Fruit fly (Drosophila melanogaster) whole organism, embryonic: ENCODE measurements around the gene CG46467.

Experiments
- CG10147 ChIP-seq: fragments of 200-800 bp; sonication (Bioruptor generic); optimal IDR thresholded peaks from 2 replicates; lab custom pipeline; 2019; ENCODE audit warnings: missing biosample characterization, mild to moderate bottlenecking, missing genetic modification characterization, moderate library complexity
- CG12104 ChIP-seq: fragments of 200-800 bp; sonication (Bioruptor generic); optimal IDR thresholded peaks from 3 replicates; lab custom pipeline; 2016; ENCODE audit warnings: missing biosample characterization, missing genetic modification characterization
- CG12391 ChIP-seq: fragments of 200-800 bp; sonication (Bioruptor generic); optimal IDR thresholded peaks from 3 replicates; lab custom pipeline; 2018; ENCODE audit warnings: missing biosample characterization, mild to moderate bottlenecking, missing genetic modification characterization, moderate library complexity
- CG13424 ChIP-seq: fragments of 200-800 bp; sonication (Bioruptor generic); optimal IDR thresholded peaks from 2 replicates; lab custom pipeline; 2019; ENCODE audit warnings: missing biosample characterization, mild to moderate bottlenecking, missing genetic modification characterization, moderate library complexity
- CG1529 ChIP-seq: fragments of 200-800 bp; sonication (Bioruptor generic); optimal IDR thresholded peaks from 3 replicates; lab custom pipeline; 2018; ENCODE audit warnings: missing biosample characterization, missing genetic modification characterization
- CG18011 ChIP-seq: fragments of 200-800 bp; sonication (Bioruptor generic); optimal IDR thresholded peaks from 2 replicates; lab custom pipeline; 2017; ENCODE audit warnings: missing biosample characterization, missing genetic modification characterization, mild to moderate bottlenecking, moderate library complexity, missing genotype
- CG1832 ChIP-seq: fragments of 200-800 bp; sonication (Bioruptor generic); optimal IDR thresholded peaks from 2 replicates; lab custom pipeline; 2017; ENCODE audit warnings: missing biosample characterization, mild to moderate bottlenecking, missing genetic modification characterization, inconsistent platforms
- CG18599 ChIP-seq: fragments of 200-800 bp; sonication (Bioruptor generic); optimal IDR thresholded peaks from 3 replicates; lab custom pipeline; 2017; ENCODE audit warnings: missing biosample characterization, missing genetic modification characterization, mild to moderate bottlenecking, moderate library complexity, missing genetic modification reagents
- CG2199 ChIP-seq: fragments of 200-800 bp; sonication (Bioruptor generic); IDR thresholded peaks from 3 replicates; pipeline ENCODE4 v1.3.6; 2022; ENCODE audit warnings: missing biosample characterization, missing genetic modification characterization
- CG2202 ChIP-seq: fragments of 200-800 bp; sonication (Bioruptor generic); optimal IDR thresholded peaks from 2 replicates; lab custom pipeline; 2018; ENCODE audit warnings: missing biosample characterization, mild to moderate bottlenecking, missing genetic modification characterization
- CG30020 ChIP-seq: fragments of 200-800 bp; optimal IDR thresholded peaks from 2 replicates; lab custom pipeline; 2019; ENCODE audit warnings: missing biosample characterization, mild to moderate bottlenecking, missing genetic modification characterization, moderate library complexity
- CG3065 ChIP-seq: fragments of 200-800 bp; sonication (Bioruptor generic); optimal IDR thresholded peaks from 2 replicates; lab custom pipeline; 2016; ENCODE audit warnings: missing biosample characterization, missing genetic modification characterization
- CG3281 ChIP-seq: fragments of 200-800 bp; sonication (Bioruptor generic); optimal IDR thresholded peaks from 3 replicates; lab custom pipeline; 2017; ENCODE audit warnings: missing biosample characterization, mild to moderate bottlenecking, missing genetic modification characterization
- CG33213 ChIP-seq: fragments of 200-800 bp; sonication (Bioruptor generic); optimal IDR thresholded peaks from 3 replicates; lab custom pipeline; 2016; ENCODE audit warnings: missing biosample characterization, missing genetic modification characterization
- CG42726 ChIP-seq: fragments of 200-800 bp; sonication (Bioruptor generic); IDR thresholded peaks from 2 replicates; pipeline ENCODE4 v1.3.6; 2022; ENCODE audit warnings: missing biosample characterization, missing genetic modification characterization; ENCODE audit not compliant: partially characterized antibody
- CG4404 ChIP-seq: fragments of 200-800 bp; sonication (Bioruptor generic); IDR thresholded peaks from 2 replicates; pipeline ENCODE4 v1.3.6; 2022; ENCODE audit warnings: missing biosample characterization, missing genetic modification characterization
- CG4730 ChIP-seq: fragments of 200-800 bp; sonication (Bioruptor generic); IDR thresholded peaks from 2 replicates; pipeline ENCODE4 v1.3.6; 2022; ENCODE audit warnings: missing biosample characterization, missing genetic modification characterization
- CG4820 ChIP-seq: fragments of 200-800 bp; sonication (Bioruptor generic); optimal IDR thresholded peaks from 3 replicates; lab custom pipeline; 2016; ENCODE audit warnings: missing biosample characterization, missing genetic modification characterization
- CG6683 ChIP-seq: fragments of 200-800 bp; sonication (Bioruptor generic); optimal IDR thresholded peaks from 2 replicates; lab custom pipeline; 2017; ENCODE audit warnings: missing biosample characterization, mild to moderate bottlenecking, missing genetic modification characterization, missing genetic modification reagents
- CG6791 ChIP-seq: fragments of 200-800 bp; sonication (Bioruptor generic); IDR thresholded peaks from 3 replicates; pipeline ENCODE4 v1.3.6; 2022; ENCODE audit warnings: missing biosample characterization, missing genetic modification characterization; ENCODE audit not compliant: partially characterized antibody
- CG7357 ChIP-seq: fragments of 200-800 bp; sonication (Bioruptor generic); IDR thresholded peaks from 3 replicates; pipeline ENCODE4 v1.3.6; 2022; ENCODE audit warnings: missing biosample characterization, missing genetic modification characterization
- CG7786 ChIP-seq: fragments of 200-800 bp; sonication (Bioruptor generic); optimal IDR thresholded peaks from 2 replicates; lab custom pipeline; 2016; ENCODE audit warnings: missing biosample characterization, missing genetic modification characterization
- CG9876 ChIP-seq: fragments of 200-800 bp; sonication (Bioruptor generic); optimal IDR thresholded peaks from 2 replicates; lab custom pipeline; 2016; ENCODE audit warnings: missing biosample characterization, missing genetic modification characterization
- Dad ChIP-seq: fragments of 200-800 bp; sonication (Bioruptor generic); optimal IDR thresholded peaks from 3 replicates; lab custom pipeline; 2016; ENCODE audit warnings: missing biosample characterization, missing genetic modification characterization
- Dbx ChIP-seq: fragments of 200-800 bp; sonication (Bioruptor generic); IDR thresholded peaks from 3 replicates; pipeline ENCODE4 v1.3.6; 2022; ENCODE audit warnings: missing biosample characterization, missing genetic modification characterization
- Ets65A ChIP-seq: fragments of 200-800 bp; sonication (Bioruptor generic); peaks from one replicate; lab custom pipeline; 2016; ENCODE audit warnings: missing biosample characterization, missing genetic modification characterization
- Fer1 ChIP-seq: fragments of 200-800 bp; sonication (Bioruptor generic); optimal IDR thresholded peaks from 2 replicates; lab custom pipeline; 2017; ENCODE audit warnings: missing biosample characterization, mild to moderate bottlenecking, missing genetic modification characterization
- Fer3 ChIP-seq: fragments of 200-800 bp; sonication (Bioruptor generic); optimal IDR thresholded peaks from 2 replicates; lab custom pipeline; 2018; ENCODE audit warnings: missing biosample characterization, mild to moderate bottlenecking, missing genetic modification characterization, moderate library complexity
- Hr51 ChIP-seq, 2 experiments: fragments of 200-800 bp; sonication (Bioruptor generic); optimal IDR thresholded peaks; 2 replicates in 1 of 2; 3 replicates in 1 of 2; lab custom pipeline; 2016 to 2018; ENCODE audit warnings: missing biosample characterization in 2 of 2, missing genetic modification characterization in 2 of 2, mild to moderate bottlenecking in 1 of 2, moderate library complexity in 1 of 2
- MESR4 ChIP-seq: fragments of 200-800 bp; sonication (Bioruptor generic); optimal IDR thresholded peaks from 2 replicates; lab custom pipeline; 2018; ENCODE audit warnings: missing biosample characterization, mild to moderate bottlenecking, missing genetic modification characterization, moderate library complexity
- PHDP ChIP-seq: fragments of 200-800 bp; sonication (Bioruptor generic); optimal IDR thresholded peaks from 3 replicates; lab custom pipeline; 2018; ENCODE audit warnings: missing biosample characterization, mild to moderate bottlenecking, missing genetic modification characterization, moderate library complexity
- TFAM ChIP-seq: fragments of 200-800 bp; sonication (Bioruptor generic); optimal IDR thresholded peaks from 2 replicates; lab custom pipeline; 2017; ENCODE audit warnings: missing biosample characterization, missing genetic modification characterization, inconsistent platforms
- Usf ChIP-seq: fragments of 200-800 bp; sonication (Bioruptor generic); optimal IDR thresholded peaks from 2 replicates; lab custom pipeline; 2017; ENCODE audit warnings: missing genotype, missing biosample characterization, missing genetic modification characterization
- az2 ChIP-seq: fragments of 200-800 bp; sonication (Bioruptor generic); optimal IDR thresholded peaks from 3 replicates; lab custom pipeline; 2016; ENCODE audit warnings: missing biosample characterization, missing genetic modification characterization
- corto ChIP-seq: fragments of 200-800 bp; sonication (Bioruptor generic); optimal IDR thresholded peaks from 2 replicates; lab custom pipeline; 2016; ENCODE audit warnings: missing biosample characterization, mild to moderate bottlenecking, missing genetic modification characterization, moderate library complexity
- dan ChIP-seq: fragments of 200-800 bp; sonication (Bioruptor generic); IDR thresholded peaks from 2 replicates; pipeline ENCODE4 v1.3.6; 2022; ENCODE audit warnings: missing biosample characterization, missing genetic modification characterization
- dmrt99B ChIP-seq: fragments of 200-800 bp; sonication (Bioruptor generic); optimal IDR thresholded peaks from 2 replicates; lab custom pipeline; 2018; ENCODE audit warnings: missing biosample characterization, mild to moderate bottlenecking, missing genetic modification characterization, moderate library complexity
- emc ChIP-seq: fragments of 200-800 bp; sonication (Bioruptor generic); optimal IDR thresholded peaks from 2 replicates; lab custom pipeline; 2016; ENCODE audit warnings: missing biosample characterization, missing genetic modification characterization
- fd3F ChIP-seq: fragments of 200-800 bp; sonication (Bioruptor generic); optimal IDR thresholded peaks from 2 replicates; lab custom pipeline; 2018; ENCODE audit warnings: missing biosample characterization, mild to moderate bottlenecking, missing genetic modification characterization, moderate library complexity
- gfzf ChIP-seq: fragments of 200-800 bp; sonication (Bioruptor generic); optimal IDR thresholded peaks from 2 replicates; lab custom pipeline; 2016; ENCODE audit warnings: missing biosample characterization, mild to moderate bottlenecking, missing genetic modification characterization, moderate library complexity
- grau ChIP-seq: fragments of 200-800 bp; optimal IDR thresholded peaks from 3 replicates; lab custom pipeline; 2019; ENCODE audit warnings: missing biosample characterization, mild to moderate bottlenecking, missing genetic modification characterization, moderate library complexity
- gro ChIP-seq: fragments of 200-800 bp; sonication (Bioruptor generic); optimal IDR thresholded peaks from 2 replicates; lab custom pipeline; 2016; ENCODE audit warnings: missing biosample characterization, missing genetic modification characterization
- odd ChIP-seq: fragments of 200-800 bp; sonication (Bioruptor generic); optimal IDR thresholded peaks from 2 replicates; lab custom pipeline; 2017; ENCODE audit warnings: missing biosample characterization, mild to moderate bottlenecking, missing genetic modification characterization
- pnt ChIP-seq: fragments of 200-800 bp; sonication (Bioruptor generic); optimal IDR thresholded peaks from 3 replicates; lab custom pipeline; 2016; ENCODE audit warnings: missing biosample characterization, missing genetic modification characterization
- sob ChIP-seq: fragments of 200-800 bp; sonication (Bioruptor generic); IDR thresholded peaks from 2 replicates; pipeline ENCODE4 v1.3.6; 2022; ENCODE audit warnings: missing biosample characterization, missing genetic modification characterization
- tup ChIP-seq: fragments of 200-800 bp; sonication (Bioruptor generic); optimal IDR thresholded peaks from 2 replicates; lab custom pipeline; 2016; ENCODE audit warnings: missing biosample characterization, mild to moderate bottlenecking, missing genetic modification characterization, moderate library complexity
- vnd ChIP-seq: fragments of 200-800 bp; sonication (Bioruptor generic); IDR thresholded peaks from 3 replicates; pipeline ENCODE4 v1.3.6; 2022; ENCODE audit warnings: missing biosample characterization, missing genetic modification characterization; ENCODE audit not compliant: partially characterized antibody
- wek ChIP-seq: fragments of 200-800 bp; sonication (Bioruptor generic); optimal IDR thresholded peaks from 3 replicates; lab custom pipeline; 2018; ENCODE audit warnings: missing biosample characterization, mild to moderate bottlenecking, missing genetic modification characterization, moderate library complexity
- zf30C ChIP-seq: fragments of 200-800 bp; sonication (Bioruptor generic); optimal IDR thresholded peaks from 3 replicates; lab custom pipeline; 2018; ENCODE audit warnings: missing biosample characterization, mild to moderate bottlenecking, missing genetic modification characterization

Gene CG46467

DNA sequence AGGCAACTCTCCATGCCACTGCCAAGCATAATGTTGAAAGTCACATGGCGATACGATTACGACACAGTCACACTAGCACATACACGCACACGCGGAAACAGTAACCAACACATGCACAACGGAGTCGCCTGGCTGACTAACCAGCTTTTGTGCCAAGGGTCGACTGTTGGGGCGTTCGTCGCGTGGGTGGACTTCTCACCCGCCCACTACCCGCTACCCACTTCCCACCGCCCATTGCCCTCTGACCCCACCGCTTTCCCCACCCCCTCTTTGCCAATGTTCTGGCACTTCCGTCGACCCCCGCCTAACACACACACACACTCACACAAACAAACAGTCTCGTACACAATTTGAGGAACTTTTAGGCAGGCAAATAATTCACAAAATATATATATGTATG lies 22.8 kb upstream of the CG46467 start (continued):
- TF ChIP-seq Fer1 (GFP tag; lab: Kevin White, UChicago) (peak; percentile 8), dmrt99B (tag; lab: Kevin White, UChicago) (peak; percentile 18), CG10147 (GFP tag; lab: Kevin White, UChicago) (peak; percentile 10), CG3281 (GFP tag; lab: Kevin White, UChicago) (peak; percentile 0), pnt (GFP tag; lab: Kevin White, UChicago) (no peak), CG18599 (GFP tag; lab: Kevin White, UChicago) (peak; percentile 21), Hr51 (GFP tag; optimal IDR thresholded peaks at IDR 0.05; lab: Kevin White, UChicago) (peak in 1 of 2 experiments; percentile 20)

DNA sequence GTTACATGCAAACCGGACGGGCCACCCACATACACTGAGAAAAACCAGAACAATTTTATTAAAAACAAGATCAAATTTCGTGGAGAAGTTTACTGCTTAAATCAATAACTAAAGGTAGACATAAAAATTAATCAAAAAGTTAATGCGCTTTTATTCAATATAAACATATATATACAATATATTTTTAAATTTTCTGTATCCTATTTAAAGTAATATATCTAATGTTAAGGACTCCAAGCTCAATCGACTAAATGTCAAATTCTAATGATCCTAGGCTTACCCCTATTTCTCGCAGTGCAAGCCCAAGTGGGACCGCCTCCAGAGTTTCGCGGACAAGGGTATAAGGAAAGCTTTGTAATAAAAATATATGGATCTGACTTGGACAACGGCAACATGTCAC lies 16.7 kb upstream of the CG46467 start:
- TF ChIP-seq CG1529 (GFP tag; lab: Kevin White, UChicago) (no peak), CG18011 (GFP tag; lab: Kevin White, UChicago) (no peak), corto (GFP tag; lab: Kevin White, UChicago) (no peak), Fer3 (tag; lab: Kevin White, UChicago) (peak; percentile 20), CG30020 (tag; lab: Kevin White, UChicago) (no peak), CG3065 (GFP tag; lab: Kevin White, UChicago) (no peak), CG13424 (peak; percentile 21), gfzf (GFP tag; lab: Kevin White, UChicago) (no peak), odd (GFP tag; lab: Kevin White, UChicago) (no peak), az2 (GFP tag; lab: Kevin White, UChicago) (no peak), CG4404 (GFP tag; lab: Robert Waterston, UW) (no peak), dan (no peak), CG9876 (GFP tag; lab: Kevin White, UChicago) (no peak), CG7357 (GFP tag; lab: Robert Waterston, UW) (no peak), wek (GFP tag; lab: Kevin White, UChicago) (no peak), CG4820 (no peak), CG4730 (GFP tag; lab: Robert Waterston, UW) (no peak), zf30C (GFP tag; lab: Kevin White, UChicago) (no peak), CG2199 (GFP tag; lab: Robert Waterston, UW) (no peak), sob (GFP tag; lab: Robert Waterston, UW) (no peak), CG2202 (tag; lab: Kevin White, UChicago) (no peak), gro (GFP tag; lab: Kevin White, UChicago) (no peak), emc (GFP tag; lab: Kevin White, UChicago) (no peak), tup (GFP tag; lab: Kevin White, UChicago) (no peak), Dad (GFP tag; lab: Kevin White, UChicago) (no peak), Ets65A (no peak), CG12104 (no peak), CG6791 (no peak), Dbx (0 out of 3 replicates have a peak, but pooled peaks have one; percentile 37), MESR4 (no peak), CG6683 (GFP tag; lab: Kevin White, UChicago) (no peak), Usf (no peak), TFAM (GFP tag; lab: Kevin White, UChicago) (no peak), grau (tag; lab: Kevin White, UChicago) (peak; percentile 43), fd3F (GFP tag; lab: Kevin White, UChicago) (no peak), CG7786 (GFP tag; lab: Kevin White, UChicago) (no peak), CG33213 (GFP tag; lab: Kevin White, UChicago) (no peak), CG12391 (tag; lab: Kevin White, UChicago) (peak; percentile 31), CG1832 (GFP tag; lab: Kevin White, UChicago) (no peak), vnd (GFP tag; lab: Robert Waterston, UW) (no peak), CG42726 (GFP tag; lab: Robert Waterston, UW) (no peak), PHDP (tag; lab: Kevin White, UChicago) (peak; percentile 26)
